Worm (Caenorhabditis elegans): ENCODE measurements around the gene Y56A3A.7.

The Y56A3A.7 gene

ce11 chrIII:11985066-11985465, 38.2 kb upstream of the Y56A3A.7 start:
- TF ChIP-seq lin-15B (tag; optimal IDR thresholded peaks at IDR 0.05): no peak
- no peak for TF ChIP-seq aly-2 (tag; optimal IDR thresholded peaks at IDR 0.05)
- TF ChIP-seq unc-62 (GFP tag; optimal IDR thresholded peaks at IDR 0.05): no peak
- TF ChIP-seq mml-1 (tag; optimal IDR thresholded peaks at IDR 0.05): no peak
- TF ChIP-seq elt-1 (tag; optimal IDR thresholded peaks at IDR 0.05): no peak
- TF ChIP-seq jun-1 (tag; optimal IDR thresholded peaks at IDR 0.05): no peak
- TF ChIP-seq eor-1 (tag; optimal IDR thresholded peaks at IDR 0.05): no peak
- TF ChIP-seq nhr-237 (tag; optimal IDR thresholded peaks at IDR 0.05): no peak
- TF ChIP-seq nhr-77 (tag; optimal IDR thresholded peaks at IDR 0.05): no peak

ce11 chrIII:11982474-11982873, 35.7 kb upstream of the Y56A3A.7 start:
- TF ChIP-seq ztf-4 (tag; optimal IDR thresholded peaks at IDR 0.05): no peak
- no peak for TF ChIP-seq mdl-1 (tag; optimal IDR thresholded peaks at IDR 0.05)

ce11 chrIII:11981539-11981938, 34.7 kb upstream of the Y56A3A.7 start:
- TF ChIP-seq nfya-1 (tag; optimal IDR thresholded peaks at IDR 0.05; ENCODE audit: insufficient read depth): peak; percentile 93
- no peak for TF ChIP-seq daf-12 (tag; optimal IDR thresholded peaks at IDR 0.05)
- TF ChIP-seq lin-39 (tag; optimal IDR thresholded peaks at IDR 0.05): peak; percentile 62
- TF ChIP-seq egl-27 (tag; optimal IDR thresholded peaks at IDR 0.05): no peak
- TF ChIP-seq nhr-25 (tag; optimal IDR thresholded peaks at IDR 0.05): peak; percentile 2
- TF ChIP-seq eor-1 (tag; optimal IDR thresholded peaks at IDR 0.05): no peak
- peak; percentile 76 for TF ChIP-seq hmg-11 (tag; optimal IDR thresholded peaks at IDR 0.05)
- TF ChIP-seq snpc-4 (tag; optimal IDR thresholded peaks at IDR 0.05): peak; percentile 39
- TF ChIP-seq lin-15B (tag; optimal IDR thresholded peaks at IDR 0.05): peak; percentile 87
- TF ChIP-seq elt-2 (tag; optimal IDR thresholded peaks at IDR 0.05): peak; percentile 13
- peak; percentile 50 for TF ChIP-seq pha-4 (tag; optimal IDR thresholded peaks at IDR 0.05)

- TF ChIP-seq nfya-1 (tag; optimal IDR thresholded peaks at IDR 0.05; ENCODE audit: insufficient read depth) (peak; percentile 96), ama-1 (optimal IDR thresholded peaks at IDR 0.05) (no peak)
Measured at ce11 chrIII:11980743-11981142, 33.9 kb upstream of the Y56A3A.7 start.

- peak; percentile 91 for TF ChIP-seq nfya-1 (tag; optimal IDR thresholded peaks at IDR 0.05; ENCODE audit: insufficient read depth)
- no peak for TF ChIP-seq sea-2 (GFP tag; optimal IDR thresholded peaks at IDR 0.05)
Measured at ce11 chrIII:11978742-11979141, 31.9 kb upstream of the Y56A3A.7 start, which contains the start of gene Y56A3A.30. Y56A3A.30 (minus strand) TSS chrIII:11979065.

- TF ChIP-seq pha-4 (tag; optimal IDR thresholded peaks at IDR 0.05) (peak; percentile 7), ztf-11 (tag; optimal IDR thresholded peaks at IDR 0.05) (no peak), hmg-11 (tag; optimal IDR thresholded peaks at IDR 0.05) (no peak), nfya-1 (tag; optimal IDR thresholded peaks at IDR 0.05; ENCODE audit: insufficient read depth) (peak; percentile 35)
Measured at ce11 chrIII:11974414-11974813, 27.6 kb upstream of the Y56A3A.7 start, which contains the start of gene Y56A3A.31. Y56A3A.31 (plus strand) TSS chrIII:11974477.

ce11 chrIII:11973996-11974395, 27.2 kb upstream of the Y56A3A.7 start, which contains the start of gene ung-1:
ung-1 (minus strand) TSS chrIII:11974096.
- TF ChIP-seq fos-1 (tag; optimal IDR thresholded peaks at IDR 0.05): no peak
- no peak for TF ChIP-seq nhr-43 (tag; optimal IDR thresholded peaks at IDR 0.05; ENCODE audit: poor library complexity, severe bottlenecking)
- no peak for TF ChIP-seq ama-1 (optimal IDR thresholded peaks at IDR 0.05)
- no peak for TF ChIP-seq pqm-1 (tag; optimal IDR thresholded peaks at IDR 0.05)
- TF ChIP-seq egl-5 (tag; optimal IDR thresholded peaks at IDR 0.05): no peak
- no peak for TF ChIP-seq lin-39 (tag; optimal IDR thresholded peaks at IDR 0.05)
- no peak for TF ChIP-seq nhr-28 (tag; optimal IDR thresholded peaks at IDR 0.05)

ce11 chrIII:11971342-11971741, 24.5 kb upstream of the Y56A3A.7 start, which contains the start of gene Y56A3A.28:
Y56A3A.28 (minus strand) TSS chrIII:11971374.
- TF ChIP-seq elt-1 (tag; optimal IDR thresholded peaks at IDR 0.05) (no peak), ceh-28 (tag; optimal IDR thresholded peaks at IDR 0.05) (peak; percentile 61), hmg-11 (tag; optimal IDR thresholded peaks at IDR 0.05) (peak; percentile 46), nhr-77 (tag; optimal IDR thresholded peaks at IDR 0.05) (no peak), nhr-23 (tag; optimal IDR thresholded peaks at IDR 0.05) (no peak), eor-1 (tag; optimal IDR thresholded peaks at IDR 0.05) (no peak), ceh-16 (tag; optimal IDR thresholded peaks at IDR 0.05) (no peak), fkh-2 (tag; optimal IDR thresholded peaks at IDR 0.05) (no peak), R02D3.7 (tag; optimal IDR thresholded peaks at IDR 0.05) (no peak), pqm-1 (tag; optimal IDR thresholded peaks at IDR 0.05) (no peak), pha-4 (tag; optimal IDR thresholded peaks at IDR 0.05) (no peak), daf-12 (tag; optimal IDR thresholded peaks at IDR 0.05) (no peak), mml-1 (tag; optimal IDR thresholded peaks at IDR 0.05) (no peak), nhr-25 (tag; optimal IDR thresholded peaks at IDR 0.05) (no peak), sea-2 (GFP tag; optimal IDR thresholded peaks at IDR 0.05) (no peak), fos-1 (tag; optimal IDR thresholded peaks at IDR 0.05) (no peak), nfya-1 (tag; optimal IDR thresholded peaks at IDR 0.05; ENCODE audit: insufficient read depth) (no peak)
